Worm (Caenorhabditis elegans) whole organism, midembryonic: ENCODE data around the gene F41H10.4.

Experiments used
- T22C8.4 ChIP-seq: fragments of 200-800 bp; sonication (Bioruptor generic); IDR thresholded peaks from 2 replicates; pipeline ENCODE4 v1.3.6; 2022; ENCODE audit warnings: missing genetic modification characterization, missing compliant biosample characterization
- cog-1 ChIP-seq: sonication (generic microtip); optimal IDR thresholded peaks from 2 replicates; lab custom pipeline; 2016; ENCODE audit warnings: missing genetic modification characterization, missing compliant biosample characterization
- flt-1 ChIP-seq: fragments of 200-800 bp; sonication (Bioruptor generic); IDR thresholded peaks from 2 replicates; pipeline ENCODE4 v1.3.6; 2022; ENCODE audit warnings: missing genetic modification characterization, missing compliant biosample characterization
- klf-2 ChIP-seq: fragments of 200-800 bp; sonication (Bioruptor generic); conservative IDR thresholded peaks from 2 replicates; pipeline ENCODE4 v1.3.6; 2022; ENCODE audit warnings: missing genetic modification reagents, missing genetic modification characterization, missing compliant biosample characterization
- med-1 ChIP-seq: sonication (generic microtip); optimal IDR thresholded peaks from 2 replicates; lab custom pipeline; 2017; ENCODE audit warnings: missing genetic modification characterization, mild to moderate bottlenecking, missing compliant biosample characterization, antibody characterized with exemption, missing genetic modification reagents; ENCODE audit not compliant: insufficient read depth
- ref-1 ChIP-seq: fragments of 200-800 bp; sonication (Bioruptor generic); conservative IDR thresholded peaks from 2 replicates; pipeline ENCODE4 v1.3.6; 2022; ENCODE audit warnings: missing genetic modification reagents, missing genetic modification characterization, missing compliant biosample characterization
- tab-1 ChIP-seq: fragments of 200-800 bp; sonication (Bioruptor generic); IDR thresholded peaks from 2 replicates; pipeline ENCODE4 v1.3.6; 2022; ENCODE audit warnings: missing genetic modification characterization, missing compliant biosample characterization
- ztf-23 ChIP-seq: fragments of 200-800 bp; sonication (Bioruptor generic); IDR thresholded peaks from 2 replicates; pipeline ENCODE4 v1.3.6; 2022; ENCODE audit warnings: missing genetic modification reagents, missing genetic modification characterization, missing compliant biosample characterization
- ztf-29 ChIP-seq: fragments of 200-800 bp; sonication (Bioruptor generic); IDR thresholded peaks from 2 replicates; pipeline ENCODE4 v1.3.6; 2022; ENCODE audit warnings: missing genetic modification reagents, missing genetic modification characterization, missing compliant biosample characterization

Gene F41H10.4

DNA sequence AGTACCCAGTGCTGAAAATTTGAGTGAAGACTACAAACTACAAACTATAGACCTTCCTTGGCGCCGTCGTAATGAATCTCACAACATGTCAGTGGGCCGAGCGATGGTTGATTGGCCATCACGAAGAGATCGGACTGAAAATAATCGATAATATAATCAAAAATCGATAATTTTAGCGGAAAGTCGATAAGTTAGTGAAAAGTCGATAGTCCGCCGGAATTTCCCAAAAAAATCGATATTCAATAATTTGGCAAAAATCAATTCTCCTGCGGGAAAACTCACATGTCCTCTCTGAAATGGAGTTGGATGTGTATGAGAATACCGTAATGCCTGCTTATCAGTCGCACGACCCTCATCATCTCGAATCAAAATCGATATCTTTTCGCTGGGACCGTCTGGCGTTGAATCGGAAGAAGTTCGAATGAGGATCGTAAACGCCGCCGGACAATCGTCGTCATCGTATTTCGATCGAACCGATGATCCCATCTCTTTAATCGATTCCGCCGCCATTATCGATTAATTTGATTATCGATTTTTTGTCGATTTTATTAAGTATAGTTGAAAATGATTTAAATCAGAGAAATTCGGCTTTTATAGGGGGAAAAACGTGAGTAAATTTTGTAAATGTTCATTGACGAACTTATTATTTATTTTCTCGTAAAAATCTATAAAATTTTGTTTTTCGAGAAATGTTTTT lies 47.4 kb downstream of the F41H10.4 start, which contains the start of gene ZK616.8:
TSS of gene ZK616.8 (minus strand) at position 553 of the 697 bp plus-strand sequence.
- peak; percentile 61 for TF ChIP-seq T22C8.4 (GFP tag; lab: Robert Waterston, UW)
- no peak for TF ChIP-seq ztf-23 (GFP tag; lab: Robert Waterston, UW)

DNA sequence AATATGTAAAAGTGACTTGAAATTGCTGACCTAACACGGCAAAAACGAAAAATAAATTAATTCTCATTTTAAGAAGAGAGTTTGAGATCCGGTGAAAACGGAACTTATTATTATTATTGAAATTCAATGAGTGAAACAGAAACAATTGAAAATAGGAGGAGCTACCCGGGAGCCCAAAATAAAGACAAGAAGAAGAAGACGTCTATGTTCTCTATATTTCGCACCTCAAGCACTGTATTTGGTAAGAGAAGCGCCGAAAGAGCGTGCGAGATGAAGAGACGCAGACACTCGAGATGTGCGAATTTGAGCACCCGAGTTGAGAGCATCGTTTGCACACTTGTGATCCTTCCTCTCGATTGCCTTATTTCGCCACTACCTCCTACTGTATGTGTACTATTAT lies 51.3 kb downstream of the F41H10.4 start, which contains the start of gene spp-7:
TSS of gene spp-7 (minus strand) at position 101 of the 400 bp plus-strand sequence.
- TF ChIP-seq cog-1 (no peak), flt-1 (no peak), ref-1 (GFP tag; lab: Robert Waterston, UW) (no peak), ztf-23 (GFP tag; lab: Robert Waterston, UW) (no peak), tab-1 (GFP tag; lab: Robert Waterston, UW) (no peak), T22C8.4 (GFP tag; lab: Robert Waterston, UW) (no peak), med-1 (no peak), klf-2 (GFP tag; lab: Robert Waterston, UW) (no peak), ztf-29 (no peak)
